Worm (Caenorhabditis elegans) whole organism, L2 larva: ENCODE data around the gene rpn-1.

Experiments
- C34F6.9 ChIP-seq: fragments of 150-350 bp; optimal IDR thresholded peaks from 2 replicates; lab custom pipeline; 2014; ENCODE audit warnings: missing biosample characterization, missing genetic modification characterization
- F13H6.1 ChIP-seq: sonication (generic microtip); optimal IDR thresholded peaks from 2 replicates; lab custom pipeline; 2016; ENCODE audit warnings: missing genetic modification characterization, missing compliant biosample characterization
- R02D3.7 ChIP-seq: fragments of 150-350 bp; optimal IDR thresholded peaks from 2 replicates; lab custom pipeline; 2014; ENCODE audit warnings: missing biosample characterization, missing genetic modification characterization
- ZK546.5 ChIP-seq: sonication (generic microtip); optimal IDR thresholded peaks from 2 replicates; lab custom pipeline; 2017; ENCODE audit warnings: missing biosample characterization, missing genetic modification characterization
- alr-1 ChIP-seq: fragments of 150-350 bp; optimal IDR thresholded peaks from 2 replicates; lab custom pipeline; 2014; ENCODE audit warnings: missing biosample characterization, missing genetic modification characterization
- aly-2 ChIP-seq: fragments of 150-350 bp; optimal IDR thresholded peaks from 2 replicates; lab custom pipeline; 2014; ENCODE audit warnings: missing biosample characterization, missing genetic modification characterization
- ama-1 ChIP-seq: fragments of 150-350 bp; optimal IDR thresholded peaks from 2 replicates; lab custom pipeline; 2018; ENCODE audit warnings: inconsistent platforms
- blmp-1 ChIP-seq: sonication (generic microtip); optimal IDR thresholded peaks from 2 replicates; lab custom pipeline; 2017; ENCODE audit warnings: missing genetic modification characterization, mild to moderate bottlenecking, missing compliant biosample characterization, antibody characterized with exemption, moderate library complexity; ENCODE audit not compliant: insufficient read depth
- ceh-16 ChIP-seq: fragments of 150-350 bp; optimal IDR thresholded peaks from 2 replicates; lab custom pipeline; 2014; ENCODE audit warnings: missing biosample characterization, missing genetic modification characterization
- ceh-82 ChIP-seq: fragments of 150-350 bp; optimal IDR thresholded peaks from 2 replicates; lab custom pipeline; 2014; ENCODE audit warnings: missing biosample characterization, missing genetic modification characterization
- crh-2 ChIP-seq: sonication (generic microtip); optimal IDR thresholded peaks from 2 replicates; lab custom pipeline; 2017; ENCODE audit warnings: missing biosample characterization, missing genetic modification characterization
- dmd-4 ChIP-seq: sonication (generic microtip); optimal IDR thresholded peaks from 2 replicates; lab custom pipeline; 2017; ENCODE audit warnings: missing biosample characterization, missing genetic modification characterization
- egl-27 ChIP-seq: sonication (generic microtip); optimal IDR thresholded peaks from 3 replicates; lab custom pipeline; 2017; ENCODE audit warnings: missing biosample characterization, missing genetic modification reagents, missing genetic modification characterization
- elt-1 ChIP-seq: fragments of 150-350 bp; optimal IDR thresholded peaks from 2 replicates; lab custom pipeline; 2014; ENCODE audit warnings: missing biosample characterization, missing genetic modification characterization
- fos-1 ChIP-seq: fragments of 150-350 bp; optimal IDR thresholded peaks from 2 replicates; lab custom pipeline; 2014; ENCODE audit warnings: missing biosample characterization, missing genetic modification characterization
- gmeb-1 ChIP-seq: fragments of 150-350 bp; optimal IDR thresholded peaks from 2 replicates; lab custom pipeline; 2014; ENCODE audit warnings: missing biosample characterization, missing genetic modification characterization
- lin-11 ChIP-seq: fragments of 150-350 bp; sonication (generic microtip); optimal IDR thresholded peaks from 2 replicates; lab custom pipeline; 2014; ENCODE audit warnings: missing biosample characterization, missing genetic modification characterization, inconsistent platforms, mixed read lengths
- lin-13 ChIP-seq: fragments of 150-350 bp; optimal IDR thresholded peaks from 2 replicates; lab custom pipeline; 2014; ENCODE audit warnings: missing biosample characterization, missing genetic modification reagents, missing genetic modification characterization
- lin-39 ChIP-seq: fragments of 150-350 bp; optimal IDR thresholded peaks from 2 replicates; lab custom pipeline; 2014; ENCODE audit warnings: missing biosample characterization, missing genetic modification reagents, missing genetic modification characterization
- lsy-2 ChIP-seq, 2 experiments: fragments of 150-350 bp in 1 of 2; sonication (generic microtip) in 1 of 2; optimal IDR thresholded peaks; 2 replicates each; lab custom pipeline; 2014 to 2017; ENCODE audit warnings: missing biosample characterization in 2 of 2, missing genetic modification characterization in 2 of 2
- mab-5 ChIP-seq: fragments of 150-350 bp; optimal IDR thresholded peaks from 2 replicates; lab custom pipeline; 2014; ENCODE audit warnings: missing biosample characterization, missing genetic modification characterization
- mbf-1 ChIP-seq: sonication (generic microtip); optimal IDR thresholded peaks from 2 replicates; lab custom pipeline; 2017; ENCODE audit warnings: missing biosample characterization, missing genetic modification characterization
- mdl-1 ChIP-seq, 2 experiments: fragments of 150-350 bp in 1 of 2; sonication (generic microtip) in 1 of 2; optimal IDR thresholded peaks; 2 replicates each; lab custom pipeline; 2017; ENCODE audit warnings: missing biosample characterization in 2 of 2, missing genetic modification characterization in 2 of 2
- nhr-10 ChIP-seq: sonication (generic microtip); optimal IDR thresholded peaks from 2 replicates; lab custom pipeline; 2017; ENCODE audit warnings: missing biosample characterization, missing genetic modification characterization
- nhr-12 ChIP-seq: fragments of 150-350 bp; optimal IDR thresholded peaks from 2 replicates; lab custom pipeline; 2014; ENCODE audit warnings: missing biosample characterization, missing genetic modification characterization
- nhr-129 ChIP-seq: fragments of 150-350 bp; optimal IDR thresholded peaks from 2 replicates; lab custom pipeline; 2014; ENCODE audit warnings: missing biosample characterization, missing genetic modification characterization
- nhr-21 ChIP-seq: fragments of 150-350 bp; optimal IDR thresholded peaks from 2 replicates; lab custom pipeline; 2014; ENCODE audit warnings: missing biosample characterization, missing genetic modification characterization
- nhr-25 ChIP-seq: fragments of 150-350 bp; sonication (generic microtip); optimal IDR thresholded peaks from 3 replicates; lab custom pipeline; 2014; ENCODE audit warnings: missing biosample characterization, missing genetic modification characterization
- nhr-6 ChIP-seq: fragments of 150-350 bp; optimal IDR thresholded peaks from 2 replicates; lab custom pipeline; 2014; ENCODE audit warnings: missing biosample characterization, missing genetic modification characterization
- nhr-77 ChIP-seq: fragments of 150-350 bp; optimal IDR thresholded peaks from 2 replicates; lab custom pipeline; 2014; ENCODE audit warnings: missing biosample characterization, missing genetic modification characterization
- peb-1 ChIP-seq: fragments of 150-350 bp; optimal IDR thresholded peaks from 2 replicates; lab custom pipeline; 2014; ENCODE audit warnings: missing biosample characterization, missing genetic modification characterization
- sem-4 ChIP-seq: fragments of 150-350 bp; optimal IDR thresholded peaks from 2 replicates; lab custom pipeline; 2014; ENCODE audit warnings: missing biosample characterization, missing genetic modification reagents, missing genetic modification characterization
- skn-1 ChIP-seq: sonication (generic microtip); optimal IDR thresholded peaks from 2 replicates; lab custom pipeline; 2017; ENCODE audit warnings: missing biosample characterization, missing genetic modification characterization
- sma-3 ChIP-seq: sonication (generic microtip); optimal IDR thresholded peaks from 2 replicates; lab custom pipeline; 2016; ENCODE audit warnings: missing genetic modification reagents, missing genetic modification characterization, missing compliant biosample characterization
- sma-9 ChIP-seq, 2 experiments: fragments of 150-350 bp in 1 of 2; sonication (generic microtip) in 1 of 2; optimal IDR thresholded peaks; 2 replicates each; lab custom pipeline; 2014 to 2016; ENCODE audit warnings: missing genetic modification characterization in 2 of 2, mild to moderate bottlenecking in 1 of 2, missing biosample characterization in 1 of 2, missing compliant biosample characterization in 1 of 2, missing genetic modification reagents in 1 of 2, moderate library complexity in 1 of 2
- snpc-4 ChIP-seq: fragments of 150-350 bp; optimal IDR thresholded peaks from 2 replicates; lab custom pipeline; 2014; ENCODE audit warnings: missing biosample characterization, missing genetic modification characterization
- unc-39 ChIP-seq: fragments of 150-350 bp; optimal IDR thresholded peaks from 2 replicates; lab custom pipeline; 2014; ENCODE audit warnings: missing biosample characterization, missing genetic modification characterization
- unc-55 ChIP-seq: fragments of 150-350 bp; sonication (generic microtip); optimal IDR thresholded peaks from 3 replicates; lab custom pipeline; 2014; ENCODE audit warnings: missing biosample characterization, missing genetic modification reagents, missing genetic modification characterization
- zag-1 ChIP-seq: fragments of 150-350 bp; optimal IDR thresholded peaks from 2 replicates; lab custom pipeline; 2014; ENCODE audit warnings: missing biosample characterization, missing genetic modification characterization
- ztf-11 ChIP-seq: sonication (generic microtip); optimal IDR thresholded peaks from 2 replicates; lab custom pipeline; 2017; ENCODE audit warnings: missing biosample characterization, missing genetic modification characterization

rpn-1 gene

DNA sequence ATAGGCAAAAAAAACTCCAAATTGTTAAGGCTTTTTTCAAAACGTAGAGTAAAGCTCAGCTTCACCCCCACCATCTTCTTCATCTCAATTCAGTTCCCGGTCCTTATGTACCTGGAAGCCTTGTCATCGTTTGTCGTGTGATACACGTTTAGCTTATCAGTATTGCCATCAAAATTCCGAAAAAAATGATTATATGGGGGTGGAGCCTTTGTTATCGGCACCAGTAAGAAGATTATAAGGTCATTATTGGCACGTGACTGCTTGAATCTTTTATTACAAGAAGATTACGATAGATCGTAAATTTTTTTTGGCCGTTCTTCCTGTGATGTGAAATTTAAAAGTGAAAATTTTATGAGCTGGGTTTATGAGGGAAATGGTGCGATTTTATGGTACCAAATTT is 29.3 kb downstream of the rpn-1 start:
- no peak for TF ChIP-seq mbf-1
- no peak for TF ChIP-seq mdl-1 (tag; optimal IDR thresholded peaks at IDR 0.05; lab: Kevin White, UChicago)
- no peak for TF ChIP-seq blmp-1 (tag; lab: Kevin White, UChicago)
- no peak for TF ChIP-seq skn-1 (tag; lab: Kevin White, UChicago)
- peak; percentile 0 for TF ChIP-seq F13H6.1 (tag; lab: Kevin White, UChicago)
- no peak for TF ChIP-seq ztf-11 (tag; lab: Kevin White, UChicago)
- peak; percentile 86 for TF ChIP-seq sma-9 (GFP tag; optimal IDR thresholded peaks at IDR 0.05; lab: Kevin White, UChicago)
- TF ChIP-seq sma-9 (tag; optimal IDR thresholded peaks at IDR 0.05; lab: Kevin White, UChicago), result no peak
- TF ChIP-seq gmeb-1, result peak; percentile 42
- TF ChIP-seq ama-1 (lab: Kevin White, UChicago), result no peak
- no peak for TF ChIP-seq dmd-4 (tag; lab: Kevin White, UChicago)
- TF ChIP-seq fos-1 (tag; lab: Kevin White, UChicago), result peak; percentile 87
- no peak for TF ChIP-seq nhr-6 (tag; lab: Kevin White, UChicago)
- no peak for TF ChIP-seq nhr-10 (tag; lab: Kevin White, UChicago)
- TF ChIP-seq crh-2 (tag; lab: Kevin White, UChicago), result peak; percentile 33
- no peak for TF ChIP-seq nhr-21 (tag; lab: Kevin White, UChicago)
- peak; percentile 19 for TF ChIP-seq sma-3
- TF ChIP-seq unc-39 (tag; lab: Kevin White, UChicago), result no peak
- TF ChIP-seq ZK546.5 (tag; lab: Kevin White, UChicago), result no peak
- TF ChIP-seq C34F6.9 (tag; lab: Kevin White, UChicago), result no peak
- TF ChIP-seq peb-1 (tag; lab: Kevin White, UChicago), result no peak
- no peak for TF ChIP-seq zag-1 (tag; lab: Kevin White, UChicago)
- no peak for TF ChIP-seq sem-4 (tag; lab: Kevin White, UChicago)
- no peak for TF ChIP-seq nhr-77
- no peak for TF ChIP-seq lin-39
- no peak for TF ChIP-seq elt-1
- no peak for TF ChIP-seq lin-11 (tag; lab: Kevin White, UChicago)
- TF ChIP-seq lsy-2 (tag; optimal IDR thresholded peaks at IDR 0.05; lab: Kevin White, UChicago), result no peak
- TF ChIP-seq nhr-12 (tag; lab: Kevin White, UChicago), result no peak
- no peak for TF ChIP-seq nhr-129
- no peak for TF ChIP-seq ceh-16 (tag; lab: Kevin White, UChicago)
- no peak for TF ChIP-seq ceh-82 (tag; lab: Kevin White, UChicago)
- TF ChIP-seq nhr-25 (tag; lab: Kevin White, UChicago), result no peak
- TF ChIP-seq aly-2 (tag; lab: Kevin White, UChicago), result no peak

- TF ChIP-seq ama-1 (lab: Kevin White, UChicago), result no peak
- no peak for TF ChIP-seq lin-39
- no peak for TF ChIP-seq lin-13 (GFP tag; lab: Kevin White, UChicago)
Measured at ce11 chrIV:6879666-6880210, 30.0 kb downstream of the rpn-1 start.

DNA sequence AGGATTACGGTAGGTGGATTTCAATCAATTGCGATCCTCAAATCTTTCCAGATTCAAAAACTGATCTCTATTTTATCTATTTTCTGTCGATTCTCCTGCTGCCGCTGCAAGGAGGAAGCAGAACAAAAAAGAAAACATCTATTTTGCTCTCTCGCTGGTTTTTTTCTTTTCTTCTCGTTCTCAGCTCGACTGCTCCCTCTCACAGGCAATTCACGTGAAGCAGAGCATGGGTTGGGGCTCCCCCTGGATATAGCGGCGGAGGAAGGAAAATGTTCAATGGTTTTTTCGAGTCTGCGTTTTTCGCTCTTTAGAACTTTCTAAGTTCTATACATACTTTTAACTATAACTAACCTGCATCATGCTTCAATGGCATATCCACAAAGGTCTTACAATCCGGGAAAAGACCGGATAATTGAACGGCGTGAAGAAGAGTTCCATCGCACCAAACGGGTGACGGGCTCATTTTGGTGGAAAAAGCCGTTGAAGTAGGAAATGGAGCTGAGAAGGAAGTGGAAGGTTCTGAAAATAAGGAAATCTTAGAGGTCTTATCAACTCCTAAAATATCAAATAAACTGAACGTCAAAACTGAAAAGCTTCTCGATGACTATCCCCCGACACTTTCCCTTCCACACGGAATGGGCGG is 30.7 kb downstream of the rpn-1 start:
- no peak for TF ChIP-seq lin-39
- TF ChIP-seq nhr-12 (tag; lab: Kevin White, UChicago), result no peak
- no peak for TF ChIP-seq ceh-16 (tag; lab: Kevin White, UChicago)
- TF ChIP-seq lin-13 (GFP tag; lab: Kevin White, UChicago), result peak; percentile 17
- TF ChIP-seq C34F6.9 (tag; lab: Kevin White, UChicago), result peak; percentile 75
- peak; percentile 83 for TF ChIP-seq unc-55 (GFP tag; lab: Kevin White, UChicago)
- peak; percentile 49 for TF ChIP-seq nhr-21 (tag; lab: Kevin White, UChicago)
- TF ChIP-seq blmp-1 (tag; lab: Kevin White, UChicago), result no peak
- TF ChIP-seq unc-39 (tag; lab: Kevin White, UChicago), result no peak
- TF ChIP-seq mab-5 (tag; lab: Kevin White, UChicago), result no peak
- peak; percentile 80 for TF ChIP-seq nhr-129
- TF ChIP-seq ztf-11 (tag; lab: Kevin White, UChicago), result no peak
- TF ChIP-seq alr-1 (tag; lab: Kevin White, UChicago), result no peak
- peak; percentile 99 for TF ChIP-seq sma-9 (GFP tag; optimal IDR thresholded peaks at IDR 0.05; lab: Kevin White, UChicago)
- TF ChIP-seq sma-9 (tag; optimal IDR thresholded peaks at IDR 0.05; lab: Kevin White, UChicago), result no peak
- peak; percentile 13 for TF ChIP-seq nhr-6 (tag; lab: Kevin White, UChicago)
- TF ChIP-seq snpc-4 (tag; lab: Kevin White, UChicago), result peak; percentile 48
- TF ChIP-seq sem-4 (tag; lab: Kevin White, UChicago), result no peak
- TF ChIP-seq fos-1 (tag; lab: Kevin White, UChicago), result peak; percentile 18
- peak; percentile 35 for TF ChIP-seq zag-1 (tag; lab: Kevin White, UChicago)
- TF ChIP-seq lsy-2 (tag; optimal IDR thresholded peaks at IDR 0.05; lab: Kevin White, UChicago), result peak in 1 of 2 experiments; percentile 79
- TF ChIP-seq F13H6.1 (tag; lab: Kevin White, UChicago), result peak; percentile 78
- no peak for TF ChIP-seq R02D3.7 (tag; lab: Kevin White, UChicago)
- peak; percentile 61 for TF ChIP-seq crh-2 (tag; lab: Kevin White, UChicago)
- TF ChIP-seq egl-27 (tag; lab: Kevin White, UChicago), result peak; percentile 87
- peak in 1 of 2 experiments; percentile 20 for TF ChIP-seq mdl-1 (tag; optimal IDR thresholded peaks at IDR 0.05; lab: Kevin White, UChicago)
